Worm (Caenorhabditis elegans): ENCODE data around the gene gck-2.

DNA sequence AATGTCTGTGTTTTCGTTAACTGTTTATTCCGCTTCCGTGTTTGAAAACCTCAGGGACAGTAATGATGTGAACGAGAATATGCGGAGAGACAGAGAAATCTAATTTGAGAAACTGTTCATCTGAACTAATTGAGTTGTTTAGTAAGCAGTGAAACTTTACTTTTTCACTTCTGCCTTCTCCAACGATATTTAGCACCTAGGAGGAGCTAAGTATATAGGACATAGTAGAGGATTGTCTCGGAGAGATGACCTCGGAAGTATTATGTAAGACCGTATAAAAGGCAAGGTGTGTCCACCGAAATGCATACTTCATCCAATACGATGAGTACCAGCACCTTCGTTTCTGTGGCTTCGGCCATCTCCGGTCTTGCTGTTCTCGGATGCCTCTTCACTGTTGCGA, 36.9 kb upstream of the gck-2 start, which contains the start of gene col-141:
- TF ChIP-seq R02D3.7 (tag; optimal IDR thresholded peaks at IDR 0.05) (no peak), snpc-4 (tag; optimal IDR thresholded peaks at IDR 0.05) (no peak), ztf-4 (tag; optimal IDR thresholded peaks at IDR 0.05) (no peak), ama-1 (optimal IDR thresholded peaks at IDR 0.05) (no peak), lin-39 (tag; optimal IDR thresholded peaks at IDR 0.05) (no peak), unc-62 (GFP tag; optimal IDR thresholded peaks at IDR 0.05) (no peak), nhr-76 (tag; optimal IDR thresholded peaks at IDR 0.05) (no peak), unc-39 (tag; optimal IDR thresholded peaks at IDR 0.05) (no peak)
